Fruit fly (Drosophila melanogaster): ENCODE measurements around the gene RhoGEF64C.

RhoGEF64C gene

DNA sequence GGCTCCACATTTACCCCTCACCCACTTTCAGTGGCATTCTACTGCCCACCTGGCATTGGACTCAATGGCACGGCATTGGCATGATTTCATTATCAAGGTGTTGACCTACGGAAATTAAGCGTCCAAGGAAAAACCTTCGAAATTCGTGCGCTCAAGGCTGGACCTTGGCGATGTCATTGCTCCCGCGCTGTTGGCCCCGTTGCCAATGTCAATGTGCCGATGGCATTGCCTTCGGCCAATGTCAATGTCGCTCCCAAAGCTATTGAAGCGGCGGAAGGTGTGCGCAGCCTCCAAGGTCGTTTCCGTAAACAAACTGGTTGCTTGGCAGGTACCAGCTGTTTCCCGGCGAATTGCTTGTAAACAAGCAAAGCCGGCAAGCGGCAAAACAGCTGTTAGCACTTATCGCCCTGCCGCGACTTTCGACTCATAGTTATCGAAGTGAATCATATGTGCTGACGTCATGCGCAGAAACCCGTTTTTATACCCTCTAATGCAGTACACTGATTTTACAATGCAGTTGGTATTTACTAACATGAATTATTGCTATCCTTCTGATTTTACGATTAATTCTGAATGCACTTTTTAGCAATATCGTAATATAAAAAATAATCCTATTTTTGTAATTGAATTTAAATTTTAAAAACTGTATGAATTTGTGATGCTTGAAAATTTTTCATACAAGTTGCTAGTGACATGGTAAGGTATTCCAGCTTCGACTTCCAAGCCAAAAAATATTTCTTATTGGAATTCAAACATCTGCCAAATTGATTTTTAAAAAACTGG lies 132.0 kb downstream of the RhoGEF64C start (continued):
- TF ChIP-seq kni (GFP tag; optimal IDR thresholded peaks at IDR 0.05) (peak; percentile 9), CG7372 (GFP tag; IDR thresholded peaks at IDR 0.05) (peak; percentile 95), CG7963 (GFP tag; IDR thresholded peaks at IDR 0.05; ENCODE audit: partially characterized antibody) (no peak), CG16815 (GFP tag; optimal IDR thresholded peaks at IDR 0.05) (peak; percentile 91), Trl (optimal IDR thresholded peaks at IDR 0.05) (no peak), Trl (GFP tag; optimal IDR thresholded peaks at IDR 0.05) (peak; percentile 89), Med (GFP tag) (peak; percentile 98), CG32767 (GFP tag; IDR thresholded peaks at IDR 0.05) (peak; percentile 96), klu (GFP tag; IDR thresholded peaks at IDR 0.05) (peak; percentile 96), en (GFP tag; optimal IDR thresholded peaks at IDR 0.05) (peak; percentile 68), Poxn (GFP tag; IDR thresholded peaks at IDR 0.05) (peak; percentile 87), lola (GFP tag; optimal IDR thresholded peaks at IDR 0.05) (no peak), bigmax (GFP tag; optimal IDR thresholded peaks at IDR 0.05) (peak; percentile 49), CG6765 (GFP tag; optimal IDR thresholded peaks at IDR 0.05) (peak; percentile 93), CG13287 (GFP tag; IDR thresholded peaks at IDR 0.05; ENCODE audit: partially characterized antibody) (peak; percentile 83), Ets97D (GFP tag; optimal IDR thresholded peaks at IDR 0.05) (peak; percentile 66), CG11723 (GFP tag; optimal IDR thresholded peaks at IDR 0.05) (peak; percentile 88), exex (tag; optimal IDR thresholded peaks at IDR 0.05) (peak; percentile 66), chm (GFP tag; IDR thresholded peaks at IDR 0.05) (peak; percentile 96), Ravus (GFP tag; IDR thresholded peaks at IDR 0.05) (peak; percentile 95), ftz-f1 (GFP tag; optimal IDR thresholded peaks at IDR 0.05) (peak; percentile 100), CG7987 (GFP tag; optimal IDR thresholded peaks at IDR 0.05) (peak; percentile 77), CG17612 (GFP tag; IDR thresholded peaks at IDR 0.05) (peak; percentile 95), CG7745 (tag; optimal IDR thresholded peaks at IDR 0.05) (peak; percentile 38), nom (GFP tag; optimal IDR thresholded peaks at IDR 0.05) (no peak), CG7271 (tag; optimal IDR thresholded peaks at IDR 0.05) (peak; percentile 83), Sin3A (optimal IDR thresholded peaks at IDR 0.05) (no peak), Bteb2 (GFP tag; optimal IDR thresholded peaks at IDR 0.05) (peak; percentile 92), NK7.1 (GFP tag; optimal IDR thresholded peaks at IDR 0.05) (peak; percentile 87), CG1024 (GFP tag; IDR thresholded peaks at IDR 0.05) (peak; percentile 92), pb (GFP tag; optimal IDR thresholded peaks at IDR 0.05) (peak; percentile 69), br (optimal IDR thresholded peaks at IDR 0.05) (no peak), Atf6 (GFP tag; IDR thresholded peaks at IDR 0.05) (peak; percentile 98), psq (GFP tag; optimal IDR thresholded peaks at IDR 0.05) (peak; percentile 86), CG15601 (tag; optimal IDR thresholded peaks at IDR 0.05) (no peak), Adf1 (GFP tag; IDR thresholded peaks at IDR 0.05) (peak; percentile 82), CG3407 (GFP tag; optimal IDR thresholded peaks at IDR 0.05) (peak; percentile 89), trh (GFP tag; optimal IDR thresholded peaks at IDR 0.05) (peak; percentile 88), az2 (GFP tag; optimal IDR thresholded peaks at IDR 0.05) (peak; percentile 97), B-H1 (GFP tag; IDR thresholded peaks at IDR 0.05) (peak; percentile 96), emc (GFP tag; optimal IDR thresholded peaks at IDR 0.05) (peak; percentile 85), Dek (tag; optimal IDR thresholded peaks at IDR 0.05) (peak; percentile 92), slp2 (GFP tag; optimal IDR thresholded peaks at IDR 0.05) (peak; percentile 57), disco-r (GFP tag; optimal IDR thresholded peaks at IDR 0.05) (peak; percentile 60), CG9876 (GFP tag; optimal IDR thresholded peaks at IDR 0.05) (peak; percentile 28), Elba2 (GFP tag; optimal IDR thresholded peaks at IDR 0.05) (peak; percentile 80), NfI (GFP tag; optimal IDR thresholded peaks at IDR 0.05) (peak; percentile 92), fd96Cb (tag; optimal IDR thresholded peaks at IDR 0.05) (peak; percentile 96), Doc2 (GFP tag; IDR thresholded peaks at IDR 0.05) (peak; percentile 77), gsb-n (tag; optimal IDR thresholded peaks at IDR 0.05) (no peak)
